Worm (Caenorhabditis elegans) whole organism, late embryonic: ENCODE data around the gene F54D12.1.

ENCODE experiments used
- K09A11.1 ChIP-seq: sonication (generic microtip); optimal IDR thresholded peaks from 2 replicates; lab custom pipeline; 2017; ENCODE audit warnings: antibody characterized with exemption, mild to moderate bottlenecking, missing genetic modification characterization, missing compliant biosample characterization; ENCODE audit not compliant: insufficient read depth
- T23F11.4 ChIP-seq: fragments of 200-800 bp; sonication (Bioruptor generic); optimal IDR thresholded peaks from 2 replicates; lab custom pipeline; 2018; ENCODE audit warnings: mild to moderate bottlenecking, missing genetic modification characterization, missing compliant biosample characterization
- ahr-1 ChIP-seq: sonication (generic microtip); optimal IDR thresholded peaks from 2 replicates; lab custom pipeline; 2016; ENCODE audit warnings: missing genetic modification characterization, missing compliant biosample characterization
- ceh-18 ChIP-seq: sonication (generic microtip); optimal IDR thresholded peaks from 2 replicates; lab custom pipeline; 2016; ENCODE audit warnings: missing genetic modification characterization, missing compliant biosample characterization
- ceh-2 ChIP-seq: sonication (generic microtip); optimal IDR thresholded peaks from 2 replicates; lab custom pipeline; 2016; ENCODE audit warnings: missing genotype, missing genetic modification characterization, missing compliant biosample characterization
- ceh-24 ChIP-seq: sonication (generic microtip); optimal IDR thresholded peaks from 2 replicates; lab custom pipeline; 2016; ENCODE audit warnings: mild to moderate bottlenecking, missing genetic modification characterization, missing compliant biosample characterization
- ceh-30 ChIP-seq: fragments of 150-350 bp; optimal IDR thresholded peaks from 2 replicates; lab custom pipeline; 2014; ENCODE audit warnings: missing biosample characterization, missing genetic modification characterization
- ceh-31 ChIP-seq: sonication (generic microtip); optimal IDR thresholded peaks from 2 replicates; lab custom pipeline; 2016; ENCODE audit warnings: missing genetic modification characterization, missing compliant biosample characterization
- ceh-34 ChIP-seq: sonication (generic microtip); optimal IDR thresholded peaks from 2 replicates; lab custom pipeline; 2016; ENCODE audit warnings: mild to moderate bottlenecking, missing genetic modification characterization, missing compliant biosample characterization
- ceh-6 ChIP-seq: fragments of 200-800 bp; sonication (Bioruptor generic); optimal IDR thresholded peaks from 2 replicates; lab custom pipeline; 2018; ENCODE audit warnings: mild to moderate bottlenecking, missing genetic modification characterization, missing compliant biosample characterization
- ceh-9 ChIP-seq: sonication (generic microtip); optimal IDR thresholded peaks from 2 replicates; lab custom pipeline; 2016; ENCODE audit warnings: mild to moderate bottlenecking, missing genetic modification characterization, inconsistent platforms, missing compliant biosample characterization
- che-1 ChIP-seq: sonication (generic microtip); optimal IDR thresholded peaks from 2 replicates; lab custom pipeline; 2016; ENCODE audit warnings: mild to moderate bottlenecking, missing genetic modification characterization, missing compliant biosample characterization
- elt-2 ChIP-seq: sonication (generic microtip); optimal IDR thresholded peaks from 2 replicates; lab custom pipeline; 2016; ENCODE audit warnings: missing genetic modification reagents, missing genetic modification characterization, missing compliant biosample characterization
- elt-4 ChIP-seq: sonication (generic microtip); optimal IDR thresholded peaks from 2 replicates; lab custom pipeline; 2016; ENCODE audit warnings: missing genetic modification characterization, missing compliant biosample characterization
- eyg-1 ChIP-seq: sonication (generic microtip); optimal IDR thresholded peaks from 2 replicates; lab custom pipeline; 2016; ENCODE audit warnings: missing genotype, missing genetic modification characterization, missing compliant biosample characterization
- fkh-10 ChIP-seq: fragments of 150-350 bp; optimal IDR thresholded peaks from 2 replicates; lab custom pipeline; 2014; ENCODE audit warnings: missing biosample characterization, missing genetic modification reagents, missing genetic modification characterization
- fkh-6 ChIP-seq: sonication (generic microtip); optimal IDR thresholded peaks from 2 replicates; lab custom pipeline; 2016; ENCODE audit warnings: missing genetic modification characterization, missing compliant biosample characterization
- hlh-8 ChIP-seq: sonication (generic microtip); optimal IDR thresholded peaks from 2 replicates; lab custom pipeline; 2016; ENCODE audit warnings: missing genotype, missing genetic modification characterization, missing compliant biosample characterization
- lim-6 ChIP-seq: sonication (generic microtip); optimal IDR thresholded peaks from 2 replicates; lab custom pipeline; 2016; ENCODE audit warnings: missing genetic modification characterization, missing compliant biosample characterization
- lin-11 ChIP-seq: fragments of 200-800 bp; sonication (Bioruptor generic); optimal IDR thresholded peaks from 2 replicates; lab custom pipeline; 2018; ENCODE audit warnings: mild to moderate bottlenecking, missing genetic modification characterization, missing compliant biosample characterization
- madf-2 ChIP-seq: sonication (generic microtip); optimal IDR thresholded peaks from 2 replicates; lab custom pipeline; 2017; ENCODE audit warnings: missing genetic modification characterization, missing compliant biosample characterization
- nfya-1 ChIP-seq: sonication (generic microtip); optimal IDR thresholded peaks from 2 replicates; lab custom pipeline; 2017; ENCODE audit warnings: missing genetic modification characterization, mild to moderate bottlenecking, missing compliant biosample characterization, antibody characterized with exemption, moderate library complexity
- npax-4 ChIP-seq: sonication (generic microtip); optimal IDR thresholded peaks from 2 replicates; lab custom pipeline; 2016; ENCODE audit warnings: missing genetic modification characterization, missing compliant biosample characterization
- odd-2 ChIP-seq: sonication (generic microtip); optimal IDR thresholded peaks from 2 replicates; lab custom pipeline; 2017; ENCODE audit warnings: antibody characterized with exemption, mild to moderate bottlenecking, missing genetic modification characterization, missing compliant biosample characterization
- pat-9 ChIP-seq: fragments of 200-800 bp; sonication (Bioruptor generic); optimal IDR thresholded peaks from 2 replicates; lab custom pipeline; 2018; ENCODE audit warnings: mild to moderate bottlenecking, missing genetic modification characterization, moderate library complexity, missing compliant biosample characterization
- pha-4 ChIP-seq: fragments of 150-350 bp; optimal IDR thresholded peaks from 2 replicates; lab custom pipeline; 2018; ENCODE audit warnings: missing biosample characterization, missing genetic modification reagents, missing genetic modification characterization
- pqm-1 ChIP-seq: sonication (generic microtip); optimal IDR thresholded peaks from 2 replicates; lab custom pipeline; 2016; ENCODE audit warnings: missing genetic modification characterization, missing compliant biosample characterization
- pros-1 ChIP-seq: fragments of 150-350 bp; optimal IDR thresholded peaks from 2 replicates; lab custom pipeline; 2014; ENCODE audit warnings: missing biosample characterization, missing genetic modification reagents, missing genetic modification characterization
- syd-9 ChIP-seq: sonication (generic microtip); optimal IDR thresholded peaks from 2 replicates; lab custom pipeline; 2016; ENCODE audit warnings: mild to moderate bottlenecking, missing genetic modification characterization, moderate library complexity, missing compliant biosample characterization
- unc-3 ChIP-seq, 2 experiments: fragments of 200-800 bp in 1 of 2; sonication (Bioruptor generic) in 1 of 2; sonication (generic microtip) in 1 of 2; conservative IDR thresholded peaks in 1 of 2; optimal IDR thresholded peaks in 1 of 2; 2 replicates each; pipeline versions ENCODE4 v1.3.6 to Lab custom; 2016 to 2022; ENCODE audit warnings: missing compliant biosample characterization in 2 of 2, missing genetic modification characterization in 2 of 2, missing genetic modification reagents in 1 of 2
- unc-42 ChIP-seq: sonication (generic microtip); optimal IDR thresholded peaks from 2 replicates; lab custom pipeline; 2016; ENCODE audit warnings: missing genotype, missing genetic modification characterization, missing compliant biosample characterization
- unc-55 ChIP-seq: sonication (generic microtip); optimal IDR thresholded peaks from 2 replicates; lab custom pipeline; 2017; ENCODE audit warnings: missing biosample characterization, missing genetic modification reagents, missing genetic modification characterization
- zip-5 ChIP-seq: sonication (generic microtip); optimal IDR thresholded peaks from 2 replicates; lab custom pipeline; 2016; ENCODE audit warnings: missing genetic modification characterization, missing compliant biosample characterization

Gene F54D12.1

ce11 chrII:1371533-1371932 lies 28.7 kb upstream of the F54D12.1 start:
- TF ChIP-seq hlh-8 (tag; lab: Kevin White, UChicago) (no peak), ceh-6 (GFP tag; lab: Kevin White, UChicago) (no peak), pros-1 (no peak), pqm-1 (tag; lab: Kevin White, UChicago) (no peak), unc-55 (GFP tag; lab: Kevin White, UChicago) (no peak), ahr-1 (tag; lab: Kevin White, UChicago) (no peak), ceh-31 (tag; lab: Kevin White, UChicago) (no peak), ceh-24 (no peak), zip-5 (tag; lab: Kevin White, UChicago) (no peak), ceh-9 (tag; lab: Kevin White, UChicago) (no peak)

DNA sequence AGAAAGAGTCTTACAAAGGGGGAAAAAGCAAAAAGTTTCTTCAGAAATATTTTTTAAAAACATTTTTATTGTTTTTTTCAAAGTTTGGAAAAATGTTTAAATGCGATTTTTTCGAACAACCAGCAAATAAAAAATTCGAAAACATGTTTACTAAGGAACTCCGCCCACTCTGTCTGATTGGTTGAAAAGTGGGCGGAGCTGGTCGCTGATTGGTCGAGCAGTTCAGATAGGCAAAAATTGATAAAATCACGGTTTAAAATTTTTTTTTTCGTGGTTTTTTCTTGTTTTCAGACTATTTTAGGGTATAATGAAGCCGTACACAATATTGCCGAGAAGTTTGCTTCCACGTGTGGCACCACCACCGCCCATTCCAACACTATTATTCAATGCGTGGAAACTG lies 28.1 kb upstream of the F54D12.1 start:
- TF ChIP-seq unc-3 (GFP tag; conservative IDR thresholded peaks at IDR 0.05; lab: Robert Waterston, UW), result no peak
- TF ChIP-seq unc-3 (tag; optimal IDR thresholded peaks at IDR 0.05; lab: Kevin White, UChicago), result no peak
- TF ChIP-seq T23F11.4, result no peak
- no peak for TF ChIP-seq ceh-34 (tag; lab: Kevin White, UChicago)
- peak; percentile 52 for TF ChIP-seq nfya-1 (tag; lab: Kevin White, UChicago)

DNA sequence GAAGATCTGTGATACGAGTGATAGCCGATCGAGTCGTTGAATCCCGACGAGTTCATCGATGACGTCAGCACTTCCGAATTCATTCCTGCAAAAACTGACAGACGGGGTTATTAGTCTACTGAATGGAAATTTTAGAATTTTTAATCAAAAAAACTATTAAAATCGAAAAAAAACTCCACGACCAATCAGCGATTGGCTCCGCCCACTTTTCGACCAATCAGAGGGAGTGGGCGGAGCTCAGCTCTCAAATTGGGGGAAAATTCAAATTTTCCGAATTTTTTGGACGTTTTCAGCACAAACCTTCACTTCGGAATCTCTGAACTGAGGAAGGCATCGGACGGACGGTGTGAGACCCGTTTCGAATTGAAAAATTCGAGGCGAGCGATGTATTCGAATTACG lies 27.2 kb upstream of the F54D12.1 start:
- no peak for TF ChIP-seq pha-4 (tag; lab: Kevin White, UChicago)
- TF ChIP-seq nfya-1 (tag; lab: Kevin White, UChicago), result peak; percentile 80

DNA sequence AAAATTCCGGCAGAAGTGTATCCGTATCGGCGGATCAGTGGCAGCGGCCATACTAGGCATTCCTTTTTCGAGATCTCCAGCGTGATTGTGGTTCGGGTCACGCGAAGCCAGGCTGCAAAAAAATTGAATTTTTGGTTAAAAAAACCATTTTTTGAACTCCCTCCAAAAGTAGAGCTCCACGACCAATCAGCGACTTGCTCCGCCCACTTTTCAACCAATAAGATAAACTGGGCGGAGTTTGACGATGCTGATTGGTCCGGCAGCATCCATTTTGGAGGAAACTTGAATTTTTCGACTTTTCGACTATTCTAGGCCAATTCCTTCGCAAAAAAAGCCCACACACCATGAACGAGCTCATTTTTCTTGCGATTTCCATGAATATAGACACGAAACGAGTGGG lies 25.7 kb upstream of the F54D12.1 start:
- no peak for TF ChIP-seq ahr-1 (tag; lab: Kevin White, UChicago)
- TF ChIP-seq nfya-1 (tag; lab: Kevin White, UChicago), result peak; percentile 76
- TF ChIP-seq, all 69 proteins: peak for 1

DNA sequence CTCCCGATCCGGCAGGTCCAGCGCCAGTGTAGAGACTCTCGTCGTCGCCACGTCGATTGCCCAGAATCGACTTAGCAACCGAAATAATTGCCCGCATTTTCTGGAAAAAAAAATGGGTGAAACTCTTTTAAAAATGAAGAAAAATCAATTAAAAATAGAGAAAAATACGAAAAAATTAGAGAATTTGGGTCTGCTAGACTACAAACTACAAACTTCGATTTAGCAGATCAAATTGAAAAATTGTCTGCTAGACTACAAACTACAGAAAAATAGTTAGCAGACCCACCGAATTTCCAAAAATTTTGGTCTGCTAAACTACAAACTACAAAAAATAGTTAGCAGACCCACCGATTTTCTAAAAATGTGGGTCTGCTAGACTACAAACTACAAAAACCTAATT lies 25.3 kb upstream of the F54D12.1 start, which contains the start of gene rog-1:
rog-1 (minus strand) TSS at position 101 of the 400 bp plus-strand sequence.
- TF ChIP-seq pat-9 (tag; lab: Kevin White, UChicago) (no peak), K09A11.1 (no peak), odd-2 (tag; lab: Kevin White, UChicago) (no peak), ceh-2 (tag; lab: Kevin White, UChicago) (no peak), unc-42 (no peak), syd-9 (tag; lab: Kevin White, UChicago) (no peak)

ce11 chrII:1375627-1376026 lies 24.6 kb upstream of the F54D12.1 start:
- TF ChIP-seq ceh-34 (tag; lab: Kevin White, UChicago) (no peak), ceh-18 (peak; percentile 42)

- no peak for TF ChIP-seq npax-4
- TF ChIP-seq ceh-6 (GFP tag; lab: Kevin White, UChicago), result no peak
- TF ChIP-seq ceh-30 (tag; lab: Kevin White, UChicago), result no peak
- no peak for TF ChIP-seq elt-4 (tag; lab: Kevin White, UChicago)
- no peak for TF ChIP-seq odd-2 (tag; lab: Kevin White, UChicago)
- no peak for TF ChIP-seq ceh-34 (tag; lab: Kevin White, UChicago)
- no peak for TF ChIP-seq zip-5 (tag; lab: Kevin White, UChicago)
- no peak for TF ChIP-seq che-1
- no peak for TF ChIP-seq madf-2 (tag; lab: Kevin White, UChicago)
- TF ChIP-seq K09A11.1, result no peak
- no peak for TF ChIP-seq lin-11 (tag; lab: Kevin White, UChicago)
- TF ChIP-seq fkh-10 (GFP tag; lab: Kevin White, UChicago), result no peak
- no peak for TF ChIP-seq ahr-1 (tag; lab: Kevin White, UChicago)
- no peak for TF ChIP-seq fkh-6 (tag; lab: Kevin White, UChicago)
- TF ChIP-seq pros-1, result no peak
- TF ChIP-seq eyg-1, result no peak
- no peak for TF ChIP-seq hlh-8 (tag; lab: Kevin White, UChicago)
- no peak for TF ChIP-seq lim-6 (tag; lab: Kevin White, UChicago)
- no peak for TF ChIP-seq elt-2 (tag; lab: Kevin White, UChicago)
These were observed 23.4 kb upstream of the F54D12.1 start for ce11 chrII:1376795-1377194.
